Fruit fly (Drosophila melanogaster): ENCODE data around the gene dx.

dx gene

dm6 chrX:6571234-6571915 is 37.6 kb downstream of the dx start:
- TF ChIP-seq rn (GFP tag; IDR thresholded peaks at IDR 0.05) = peak; percentile 53
- TF ChIP-seq Pif1A (GFP tag; optimal IDR thresholded peaks at IDR 0.05) = peak; percentile 70
- peak; percentile 80 for TF ChIP-seq CG9948 (tag; optimal IDR thresholded peaks at IDR 0.05)
- TF ChIP-seq Snoo (tag; optimal IDR thresholded peaks at IDR 0.05) = peak; percentile 80
- TF ChIP-seq CG32121 (GFP tag; IDR thresholded peaks at IDR 0.05) = peak; percentile 87
- TF ChIP-seq CG8301 (tag; optimal IDR thresholded peaks at IDR 0.05) = peak; percentile 96
- peak; percentile 90 for TF ChIP-seq CG4496 (GFP tag; IDR thresholded peaks at IDR 0.05)
- TF ChIP-seq gl (tag; optimal IDR thresholded peaks at IDR 0.05) = peak; percentile 48
- TF ChIP-seq CG10348 (GFP tag; IDR thresholded peaks at IDR 0.05) = peak; percentile 68
- peak; percentile 79 for TF ChIP-seq CG15710 (tag; optimal IDR thresholded peaks at IDR 0.05)
- TF ChIP-seq fd96Ca (GFP tag; IDR thresholded peaks at IDR 0.05) = peak; percentile 79
- TF ChIP-seq CG34367 (tag; optimal IDR thresholded peaks at IDR 0.05) = peak; percentile 64
- TF ChIP-seq CG13204 (GFP tag; optimal IDR thresholded peaks at IDR 0.05) = peak; percentile 17
- no peak for TF ChIP-seq EcR (GFP tag; optimal IDR thresholded peaks at IDR 0.05)
- peak; percentile 83 for TF ChIP-seq Ets98B (GFP tag; IDR thresholded peaks at IDR 0.05)
- TF ChIP-seq D1 (tag; optimal IDR thresholded peaks at IDR 0.05) = peak; percentile 11
- TF ChIP-seq CG17806 (tag; optimal IDR thresholded peaks at IDR 0.05) = peak; percentile 75
- peak; percentile 78 for TF ChIP-seq CG8159 (tag; optimal IDR thresholded peaks at IDR 0.05)
- TF ChIP-seq CG14655 (GFP tag; optimal IDR thresholded peaks at IDR 0.05) = peak; percentile 97
- TF ChIP-seq Pif1B (GFP tag; optimal IDR thresholded peaks at IDR 0.05) = peak; percentile 83
- no peak; the same call in 1 of the 2 replicates for TF ChIP-seq CG12605 (GFP tag; IDR thresholded peaks at IDR 0.05)

DNA sequence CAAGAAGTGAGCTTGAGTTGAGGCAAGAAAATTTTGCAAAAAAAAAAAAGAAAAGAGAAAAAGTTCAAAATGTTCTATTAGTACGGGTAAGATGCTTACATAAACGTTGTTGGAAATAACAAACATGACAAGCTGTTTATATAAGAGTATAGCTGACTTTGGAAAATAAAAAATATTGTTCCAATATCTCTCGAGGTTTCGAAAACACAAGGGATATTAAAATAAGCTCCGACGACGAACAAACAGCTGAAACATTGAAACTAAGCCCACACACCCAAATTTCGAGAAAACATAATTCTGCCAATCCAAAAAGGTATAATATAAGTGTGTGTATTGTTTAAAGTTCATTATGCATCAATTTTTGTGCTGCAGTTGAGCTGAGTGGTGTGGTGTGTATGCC is 40.0 kb downstream of the dx start:
- peak; percentile 36 for TF ChIP-seq CG15710 (tag; optimal IDR thresholded peaks at IDR 0.05)
- TF ChIP-seq fd96Ca (GFP tag; IDR thresholded peaks at IDR 0.05) = peak; percentile 43; the same call in 1 of the 3 replicates
- peak; percentile 19 for TF ChIP-seq Pif1A (GFP tag; optimal IDR thresholded peaks at IDR 0.05)
- no peak for TF ChIP-seq CG10348 (GFP tag; IDR thresholded peaks at IDR 0.05)
- no peak for TF ChIP-seq CG34367 (tag; optimal IDR thresholded peaks at IDR 0.05)
- peak; percentile 40 for TF ChIP-seq CG8159 (tag; optimal IDR thresholded peaks at IDR 0.05)
- no peak for TF ChIP-seq Ets98B (GFP tag; IDR thresholded peaks at IDR 0.05)
- peak; percentile 15 for TF ChIP-seq CG17806 (tag; optimal IDR thresholded peaks at IDR 0.05)
- peak; percentile 17 for TF ChIP-seq CG9948 (tag; optimal IDR thresholded peaks at IDR 0.05)
- TF ChIP-seq Pif1B (GFP tag; optimal IDR thresholded peaks at IDR 0.05) = peak; percentile 4
- TF ChIP-seq CG13204 (GFP tag; optimal IDR thresholded peaks at IDR 0.05) = no peak
- TF ChIP-seq CG8301 (tag; optimal IDR thresholded peaks at IDR 0.05) = peak; percentile 37
- TF ChIP-seq CG4496 (GFP tag; IDR thresholded peaks at IDR 0.05) = no peak
- TF ChIP-seq Snoo (tag; optimal IDR thresholded peaks at IDR 0.05) = peak; percentile 16
- TF ChIP-seq CG14655 (GFP tag; optimal IDR thresholded peaks at IDR 0.05) = peak; percentile 63

DNA sequence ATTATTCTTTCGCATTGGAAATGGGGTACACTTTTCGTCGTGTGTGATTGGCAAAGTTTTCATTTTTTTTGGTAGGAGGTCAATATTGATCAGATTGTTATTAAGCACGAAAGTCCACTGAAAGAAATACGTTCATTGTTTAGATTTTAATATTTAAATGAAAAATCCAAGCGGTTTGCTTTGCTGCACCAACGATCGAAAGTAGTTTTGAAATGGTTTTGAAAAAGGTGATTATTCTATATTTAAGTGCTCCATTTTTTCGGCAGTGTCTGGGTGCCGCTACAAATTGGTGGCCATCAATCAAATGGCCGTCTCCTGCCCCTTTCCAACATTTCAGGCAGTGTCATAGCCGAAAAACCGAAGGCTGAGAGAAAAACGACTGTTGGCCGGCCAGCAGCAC is 40.7 kb downstream of the dx start:
- no peak for TF ChIP-seq rn (GFP tag; IDR thresholded peaks at IDR 0.05)
- peak; percentile 27 for TF ChIP-seq CG14655 (GFP tag; optimal IDR thresholded peaks at IDR 0.05)
- no peak for TF ChIP-seq CG10348 (GFP tag; IDR thresholded peaks at IDR 0.05)
- no peak for TF ChIP-seq CG17806 (tag; optimal IDR thresholded peaks at IDR 0.05)
- TF ChIP-seq EcR (GFP tag; optimal IDR thresholded peaks at IDR 0.05) = no peak
- TF ChIP-seq CG15710 (tag; optimal IDR thresholded peaks at IDR 0.05) = no peak
- TF ChIP-seq CG34367 (tag; optimal IDR thresholded peaks at IDR 0.05) = no peak
- TF ChIP-seq Snoo (tag; optimal IDR thresholded peaks at IDR 0.05) = no peak
- no peak for TF ChIP-seq Pif1A (GFP tag; optimal IDR thresholded peaks at IDR 0.05)
- no peak for TF ChIP-seq CG8159 (tag; optimal IDR thresholded peaks at IDR 0.05)
- TF ChIP-seq Pif1B (GFP tag; optimal IDR thresholded peaks at IDR 0.05) = peak; percentile 9
- peak; percentile 13; the same call in 1 of the 2 replicates for TF ChIP-seq CG32121 (GFP tag; IDR thresholded peaks at IDR 0.05)
- TF ChIP-seq CG8301 (tag; optimal IDR thresholded peaks at IDR 0.05) = peak; percentile 29
- peak; percentile 33; the same call in 1 of the 2 replicates for TF ChIP-seq CG12605 (GFP tag; IDR thresholded peaks at IDR 0.05)
- TF ChIP-seq CG9948 (tag; optimal IDR thresholded peaks at IDR 0.05) = no peak
- TF ChIP-seq gl (tag; optimal IDR thresholded peaks at IDR 0.05) = no peak
- peak; percentile 78 for TF ChIP-seq CG4496 (GFP tag; IDR thresholded peaks at IDR 0.05)
- TF ChIP-seq CG13204 (GFP tag; optimal IDR thresholded peaks at IDR 0.05) = no peak
- TF ChIP-seq fd96Ca (GFP tag; IDR thresholded peaks at IDR 0.05) = peak; percentile 68; the same call in 2 of the 3 replicates
- TF ChIP-seq D1 (tag; optimal IDR thresholded peaks at IDR 0.05) = no peak
- peak; percentile 53 for TF ChIP-seq Ets98B (GFP tag; IDR thresholded peaks at IDR 0.05)

Data from whole organism, pupa.